Worm (Caenorhabditis elegans): ENCODE measurements around the gene chil-7.

Gene chil-7

DNA sequence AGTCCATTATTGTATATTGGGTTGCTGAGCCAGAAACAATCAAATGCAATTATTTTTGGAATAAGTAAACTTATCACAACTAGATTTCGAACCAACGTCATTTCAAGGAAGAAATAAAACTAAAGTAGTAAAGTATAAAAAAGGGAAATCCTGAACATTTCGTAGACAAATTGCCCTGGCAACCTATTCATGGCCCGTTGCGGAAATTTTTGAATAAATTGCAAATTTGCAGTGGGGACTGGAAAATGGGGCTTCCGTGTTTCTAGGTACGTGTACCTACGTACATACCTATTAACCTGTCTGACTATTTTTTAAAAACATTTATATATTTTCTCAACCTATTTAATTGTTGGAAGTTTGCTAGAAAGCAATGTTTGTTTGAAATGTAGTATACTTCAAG is 44.0 kb upstream of the chil-7 start, which contains the start of gene F26C11.3:
Gene F26C11.3, minus strand, starts transcription at position 101 of the 400 bp plus-strand sequence.
- TF ChIP-seq ztf-1 (GFP tag; conservative IDR thresholded peaks at IDR 0.05) (no peak), nhr-129 (tag; optimal IDR thresholded peaks at IDR 0.05) (no peak), nhr-12 (tag; optimal IDR thresholded peaks at IDR 0.05) (no peak), mbf-1 (tag; optimal IDR thresholded peaks at IDR 0.05) (no peak), zag-1 (tag; optimal IDR thresholded peaks at IDR 0.05) (no peak), snpc-4 (tag; optimal IDR thresholded peaks at IDR 0.05) (no peak), lin-13 (GFP tag; optimal IDR thresholded peaks at IDR 0.05) (no peak), sma-3 (GFP tag; optimal IDR thresholded peaks at IDR 0.05) (no peak), dmd-4 (tag; optimal IDR thresholded peaks at IDR 0.05) (no peak), lin-39 (tag; optimal IDR thresholded peaks at IDR 0.05) (no peak), nhr-21 (tag; optimal IDR thresholded peaks at IDR 0.05) (no peak), R02D3.7 (tag; optimal IDR thresholded peaks at IDR 0.05) (no peak), fos-1 (tag; optimal IDR thresholded peaks at IDR 0.05) (no peak), ztf-4 (tag; optimal IDR thresholded peaks at IDR 0.05) (no peak), alr-1 (tag; optimal IDR thresholded peaks at IDR 0.05) (no peak), nhr-237 (tag; optimal IDR thresholded peaks at IDR 0.05) (no peak), crh-2 (tag; optimal IDR thresholded peaks at IDR 0.05) (no peak)

DNA sequence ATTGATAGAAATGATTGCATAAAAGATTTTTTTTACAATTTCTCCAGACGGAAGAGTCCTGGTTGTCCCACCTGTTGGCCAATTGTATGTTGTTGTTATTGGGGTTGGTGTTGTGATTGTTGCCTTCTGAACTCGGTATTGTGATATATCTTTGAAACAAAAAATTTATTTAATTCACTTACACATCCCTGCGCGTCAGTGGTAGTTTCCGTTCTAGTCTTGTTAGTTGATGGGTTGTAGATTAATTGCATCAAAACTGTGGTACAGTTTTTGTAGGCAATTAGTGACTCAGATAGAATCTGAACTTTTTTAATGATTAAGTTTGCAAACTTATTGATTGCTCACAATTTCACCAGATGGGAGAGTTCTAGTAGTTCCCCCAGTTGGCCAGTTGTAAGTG is 33.5 kb upstream of the chil-7 start:
- TF ChIP-seq mab-5 (tag; optimal IDR thresholded peaks at IDR 0.05) (no peak), peb-1 (tag; optimal IDR thresholded peaks at IDR 0.05) (no peak), unc-55 (GFP tag; optimal IDR thresholded peaks at IDR 0.05) (no peak), nhr-21 (tag; optimal IDR thresholded peaks at IDR 0.05) (no peak), ceh-16 (tag; optimal IDR thresholded peaks at IDR 0.05) (no peak)

DNA sequence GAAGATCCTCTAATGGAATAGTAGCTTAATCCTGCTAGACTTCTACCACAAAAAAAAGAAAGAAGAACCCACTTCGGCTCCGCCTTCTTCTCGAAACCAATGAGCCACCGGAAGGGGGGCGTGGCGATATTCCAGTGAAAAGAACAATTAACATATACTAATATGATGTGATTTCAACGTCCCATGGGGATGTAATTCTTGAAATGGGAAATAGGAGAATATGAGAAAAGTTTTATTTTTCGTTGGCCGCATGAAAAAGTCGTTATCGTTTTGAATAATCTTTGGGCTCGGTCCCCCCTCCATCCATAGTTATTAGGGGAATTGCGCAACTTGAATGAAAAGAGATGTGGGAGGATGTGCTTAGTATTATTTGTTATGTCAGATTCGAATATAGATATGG is 29.3 kb upstream of the chil-7 start, which contains the start of gene unc-4:
Gene unc-4, minus strand, starts transcription at position 101 of the 400 bp plus-strand sequence.
- TF ChIP-seq sma-9 (GFP tag; optimal IDR thresholded peaks at IDR 0.05) (no peak), sma-9 (tag; optimal IDR thresholded peaks at IDR 0.05) (no peak), skn-1 (tag; optimal IDR thresholded peaks at IDR 0.05) (no peak), nhr-25 (tag; optimal IDR thresholded peaks at IDR 0.05) (no peak), nhr-11 (tag; optimal IDR thresholded peaks at IDR 0.05) (no peak), nhr-12 (tag; optimal IDR thresholded peaks at IDR 0.05) (no peak), Y55F3AM.14 (GFP tag; optimal IDR thresholded peaks at IDR 0.05) (no peak), elt-1 (tag; optimal IDR thresholded peaks at IDR 0.05) (no peak), aly-2 (tag; optimal IDR thresholded peaks at IDR 0.05) (no peak), nhr-23 (tag; optimal IDR thresholded peaks at IDR 0.05) (no peak), nhr-237 (tag; optimal IDR thresholded peaks at IDR 0.05) (no peak), unc-62 (GFP tag; optimal IDR thresholded peaks at IDR 0.05) (no peak), ztf-1 (GFP tag; conservative IDR thresholded peaks at IDR 0.05) (no peak), lsy-2 (tag; optimal IDR thresholded peaks at IDR 0.05) (no peak), lin-39 (tag; optimal IDR thresholded peaks at IDR 0.05) (no peak), unc-55 (GFP tag; optimal IDR thresholded peaks at IDR 0.05) (no peak), nhr-6 (tag; optimal IDR thresholded peaks at IDR 0.05) (no peak)

DNA sequence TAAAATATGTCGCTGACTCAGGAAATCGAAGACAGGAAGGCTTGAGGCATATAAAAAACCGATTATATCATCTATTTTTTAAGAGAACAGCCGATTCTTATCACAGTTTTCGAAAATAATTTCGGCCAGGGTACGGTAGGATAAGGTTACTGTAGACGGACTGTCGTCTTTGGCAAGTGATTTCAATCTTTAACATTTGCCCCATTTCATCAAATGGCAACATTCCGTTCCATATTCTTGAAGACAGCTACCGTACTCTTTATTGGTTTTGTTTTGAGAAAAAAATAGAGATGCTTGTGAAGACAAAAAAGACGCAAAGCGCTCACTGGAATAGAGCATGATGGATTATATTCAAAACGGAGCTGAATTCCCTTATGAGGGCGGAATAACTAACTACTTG is 27.8 kb upstream of the chil-7 start:
- TF ChIP-seq mdl-1 (tag; optimal IDR thresholded peaks at IDR 0.05) (no peak), sma-9 (GFP tag; optimal IDR thresholded peaks at IDR 0.05) (no peak), sma-9 (tag; optimal IDR thresholded peaks at IDR 0.05) (no peak), nhr-23 (tag; optimal IDR thresholded peaks at IDR 0.05) (no peak), mbf-1 (tag; optimal IDR thresholded peaks at IDR 0.05) (no peak), ztf-4 (tag; optimal IDR thresholded peaks at IDR 0.05) (no peak), nhr-77 (tag; optimal IDR thresholded peaks at IDR 0.05) (no peak), ztf-1 (GFP tag; conservative IDR thresholded peaks at IDR 0.05) (no peak), nhr-6 (tag; optimal IDR thresholded peaks at IDR 0.05) (no peak), R02D3.7 (tag; optimal IDR thresholded peaks at IDR 0.05) (no peak), alr-1 (tag; optimal IDR thresholded peaks at IDR 0.05) (no peak), nhr-12 (tag; optimal IDR thresholded peaks at IDR 0.05) (no peak), ama-1 (optimal IDR thresholded peaks at IDR 0.05) (no peak)

DNA sequence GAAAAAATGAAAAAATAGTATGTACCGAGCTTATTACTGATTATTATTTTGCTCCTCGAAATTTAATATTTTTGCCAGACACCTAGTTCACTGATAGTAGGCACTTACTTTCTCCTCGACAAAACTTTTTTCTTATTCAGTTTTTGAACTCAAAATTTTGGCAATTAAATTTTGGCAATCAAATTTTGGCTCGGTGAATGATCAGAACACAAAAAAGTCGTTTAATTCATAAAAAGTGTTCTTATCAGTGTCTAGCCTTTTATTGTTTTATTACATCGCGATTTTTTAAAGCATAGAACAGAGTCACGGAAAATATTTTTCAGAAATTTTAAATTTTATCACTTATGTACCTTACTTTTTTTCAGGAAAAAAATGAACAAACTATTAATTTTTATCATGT is 24.2 kb upstream of the chil-7 start:
- TF ChIP-seq Y55F3AM.14 (GFP tag; optimal IDR thresholded peaks at IDR 0.05) (no peak), ZK546.5 (tag; optimal IDR thresholded peaks at IDR 0.05) (no peak), nhr-6 (tag; optimal IDR thresholded peaks at IDR 0.05) (no peak), ama-1 (optimal IDR thresholded peaks at IDR 0.05) (no peak), ztf-4 (tag; optimal IDR thresholded peaks at IDR 0.05) (no peak), elt-1 (tag; optimal IDR thresholded peaks at IDR 0.05) (no peak), lsy-2 (tag; optimal IDR thresholded peaks at IDR 0.05) (no peak), R02D3.7 (tag; optimal IDR thresholded peaks at IDR 0.05) (no peak), alr-1 (tag; optimal IDR thresholded peaks at IDR 0.05) (no peak), nhr-77 (tag; optimal IDR thresholded peaks at IDR 0.05) (no peak), F13H6.1 (tag; optimal IDR thresholded peaks at IDR 0.05) (no peak), lin-11 (tag; optimal IDR thresholded peaks at IDR 0.05) (no peak), peb-1 (tag; optimal IDR thresholded peaks at IDR 0.05) (no peak), C34F6.9 (tag; optimal IDR thresholded peaks at IDR 0.05) (no peak), nhr-10 (tag; optimal IDR thresholded peaks at IDR 0.05) (no peak), dmd-4 (tag; optimal IDR thresholded peaks at IDR 0.05) (no peak), elt-3 (tag; optimal IDR thresholded peaks at IDR 0.05) (no peak)
